Worm (Caenorhabditis elegans) whole organism, L4 larva: ENCODE data around the gene C49H3.6.

Experiments used
- R02D3.7 ChIP-seq: fragments of 150-350 bp; sonication (generic microtip); optimal IDR thresholded peaks from 3 replicates; lab custom pipeline; 2014; ENCODE audit warnings: missing biosample characterization, missing genetic modification characterization
- aly-2 ChIP-seq: sonication (generic microtip); optimal IDR thresholded peaks from 2 replicates; lab custom pipeline; 2018; ENCODE audit warnings: missing biosample characterization, missing genetic modification characterization
- dpl-1 ChIP-seq: fragments of 150-350 bp; optimal IDR thresholded peaks from 2 replicates; lab custom pipeline; 2014; ENCODE audit warnings: missing biosample characterization, missing genetic modification reagents, missing genetic modification characterization
- fos-1 ChIP-seq: fragments of 150-350 bp; optimal IDR thresholded peaks from 2 replicates; lab custom pipeline; 2014; ENCODE audit warnings: missing biosample characterization, missing genetic modification characterization
- lsy-2 ChIP-seq, 2 experiments: fragments of 150-350 bp in 1 of 2; sonication (generic microtip) in 1 of 2; optimal IDR thresholded peaks; 2 replicates each; lab custom pipeline; 2014 to 2017; ENCODE audit warnings: missing biosample characterization in 2 of 2, missing genetic modification characterization in 2 of 2
- mep-1 ChIP-seq: fragments of 150-350 bp; sonication (generic microtip); optimal IDR thresholded peaks from 3 replicates; lab custom pipeline; 2014; ENCODE audit warnings: missing biosample characterization, missing genetic modification characterization
- nhr-237 ChIP-seq: sonication (generic microtip); optimal IDR thresholded peaks from 2 replicates; lab custom pipeline; 2017; ENCODE audit warnings: missing biosample characterization, missing genetic modification characterization
- nhr-28 ChIP-seq: fragments of 150-350 bp; optimal IDR thresholded peaks from 2 replicates; lab custom pipeline; 2014; ENCODE audit warnings: missing biosample characterization, missing genetic modification characterization
- spr-1 ChIP-seq: sonication (generic microtip); optimal IDR thresholded peaks from 2 replicates; lab custom pipeline; 2016; ENCODE audit warnings: mild to moderate bottlenecking, missing genetic modification characterization, missing compliant biosample characterization
- unc-39 ChIP-seq: sonication (generic microtip); optimal IDR thresholded peaks from 2 replicates; lab custom pipeline; 2017; ENCODE audit warnings: missing biosample characterization, missing genetic modification characterization
- ztf-11 ChIP-seq: fragments of 150-350 bp; optimal IDR thresholded peaks from 2 replicates; lab custom pipeline; 2014; ENCODE audit warnings: missing biosample characterization, missing genetic modification characterization

- TF ChIP-seq spr-1 (no peak), nhr-237 (tag; lab: Kevin White, UChicago) (no peak), R02D3.7 (no peak), aly-2 (no peak), dpl-1 (GFP tag; lab: Kevin White, UChicago) (peak; percentile 77), fos-1 (tag; lab: Kevin White, UChicago) (no peak), ztf-11 (tag; lab: Kevin White, UChicago) (no peak), unc-39 (no peak), mep-1 (tag; lab: Kevin White, UChicago) (peak; percentile 83), lsy-2 (tag; optimal IDR thresholded peaks at IDR 0.05; lab: Kevin White, UChicago) (peak; percentile 75 to 98), nhr-28 (peak; percentile 65)
Observed at ce11 chrIV:7902221-7902904, 1.2 kb upstream of the C49H3.6 start, which contains the start of gene arp-11.
